Fruit fly (Drosophila melanogaster): ENCODE measurements around the gene Oatp26F.

DNA sequence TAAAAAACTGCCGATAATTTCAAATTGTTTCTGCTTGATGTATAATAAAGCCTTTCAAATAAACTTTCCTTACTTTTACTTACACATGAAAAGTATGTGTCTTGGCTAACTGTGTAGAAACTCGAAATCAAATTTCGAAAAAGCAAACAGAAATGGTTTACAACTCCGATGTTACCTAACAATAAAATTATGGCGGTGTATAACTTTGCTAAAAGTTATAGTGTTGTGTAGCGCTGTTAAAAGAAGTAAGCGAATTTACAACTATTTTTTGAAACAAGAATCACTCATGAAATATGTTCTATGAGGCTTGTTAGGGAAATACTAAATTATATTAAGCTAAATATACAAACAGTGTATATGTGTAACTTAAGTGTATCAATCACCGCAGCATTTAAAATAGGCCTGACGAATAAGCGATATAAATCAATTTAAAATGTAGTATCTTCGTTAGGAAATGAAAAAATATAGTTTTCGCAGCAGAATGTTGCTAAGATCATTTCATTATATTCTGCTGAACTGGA lies 9.5 kb downstream of the Oatp26F start, which contains the start of gene CG34345:
- TF ChIP-seq toe (GFP tag; optimal IDR thresholded peaks at IDR 0.05) (no peak), bab1 (GFP tag; optimal IDR thresholded peaks at IDR 0.05) (no peak), CG14711 (tag; optimal IDR thresholded peaks at IDR 0.05) (peak; percentile 3), Clk (GFP tag; optimal IDR thresholded peaks at IDR 0.05) (no peak), CG1620 (GFP tag; optimal IDR thresholded peaks at IDR 0.05) (peak; percentile 29), pad (GFP tag; optimal IDR thresholded peaks at IDR 0.05) (no peak), CG5204 (GFP tag; optimal IDR thresholded peaks at IDR 0.05) (no peak), CG33017 (tag; optimal IDR thresholded peaks at IDR 0.05) (no peak)

All from whole organism, adult.